Fruit fly (Drosophila melanogaster): ENCODE measurements around the gene nht.

DNA sequence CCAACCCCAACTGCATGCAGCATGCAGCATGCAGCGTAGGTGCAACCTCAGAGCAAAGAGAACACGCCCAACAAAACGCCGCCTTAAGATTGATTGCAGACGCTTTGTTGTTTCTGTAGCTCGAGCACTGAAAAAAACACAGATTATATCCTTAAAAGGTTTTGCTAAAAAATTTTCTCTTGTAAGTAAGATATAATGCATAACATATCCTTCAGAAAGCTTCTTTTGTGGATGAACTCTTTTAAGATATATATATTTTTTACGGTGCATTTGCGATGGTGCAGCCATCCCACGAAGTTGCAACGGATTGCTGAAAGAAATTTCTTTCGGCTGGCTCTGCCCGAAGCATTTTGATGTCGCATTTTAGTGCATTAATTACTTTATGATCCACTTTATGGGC, 42.9 kb downstream of the nht start:
- no peak for TF ChIP-seq Myc (optimal IDR thresholded peaks at IDR 0.05)
- no peak for TF ChIP-seq insv (optimal IDR thresholded peaks at IDR 0.05)
- no peak for TF ChIP-seq psq (optimal IDR thresholded peaks at IDR 0.05)
- no peak for TF ChIP-seq Sin3A (optimal IDR thresholded peaks at IDR 0.05)
- no peak for TF ChIP-seq h (optimal IDR thresholded peaks at IDR 0.05)
- no peak for TF ChIP-seq ttk (optimal IDR thresholded peaks at IDR 0.05)

Measured in Kc167 (cell line).